Fruit fly (Drosophila melanogaster) whole organism, pupa: ENCODE measurements around the gene Culd.

Experiments used
- CG10348 ChIP-seq: fragments of 200-800 bp; sonication (Bioruptor generic); IDR thresholded peaks from 2 replicates; pipeline ENCODE4 v1.3.6; 2022; ENCODE audit warnings: missing biosample characterization, missing genetic modification characterization
- CG12605 ChIP-seq: fragments of 200-800 bp; sonication (Bioruptor generic); IDR thresholded peaks from 2 replicates; pipeline ENCODE4 v1.3.6; 2022; ENCODE audit warnings: missing biosample characterization, missing genetic modification characterization
- CG13204 ChIP-seq: fragments of 200-800 bp; sonication (Bioruptor generic); optimal IDR thresholded peaks from 2 replicates; lab custom pipeline; 2018; ENCODE audit warnings: missing biosample characterization, mild to moderate bottlenecking, missing genetic modification characterization, moderate library complexity
- CG14655 ChIP-seq: fragments of 200-800 bp; sonication (Bioruptor generic); optimal IDR thresholded peaks from 3 replicates; lab custom pipeline; 2017; ENCODE audit warnings: mild to moderate bottlenecking, missing biosample characterization, missing genetic modification reagents, missing genetic modification characterization
- CG15710 ChIP-seq: fragments of 200-800 bp; sonication (Bioruptor generic); optimal IDR thresholded peaks from 2 replicates; lab custom pipeline; 2018; ENCODE audit warnings: missing biosample characterization, mild to moderate bottlenecking, missing genetic modification characterization, moderate library complexity
- CG17806 ChIP-seq: fragments of 200-800 bp; sonication (Bioruptor generic); optimal IDR thresholded peaks from 2 replicates; lab custom pipeline; 2018; ENCODE audit warnings: missing biosample characterization, mild to moderate bottlenecking, missing genetic modification characterization, moderate library complexity
- CG32121 ChIP-seq: fragments of 200-800 bp; sonication (Bioruptor generic); IDR thresholded peaks from 2 replicates; pipeline ENCODE4 v1.3.6; 2022; ENCODE audit warnings: missing biosample characterization, missing genetic modification characterization
- CG34367 ChIP-seq: fragments of 200-800 bp; sonication (Bioruptor generic); optimal IDR thresholded peaks from 2 replicates; lab custom pipeline; 2018; ENCODE audit warnings: missing biosample characterization, mild to moderate bottlenecking, missing genetic modification characterization
- CG4496 ChIP-seq: fragments of 200-800 bp; sonication (Bioruptor generic); IDR thresholded peaks from 3 replicates; pipeline ENCODE4 v1.3.6; 2022; ENCODE audit warnings: missing biosample characterization, missing genetic modification characterization
- CG8159 ChIP-seq: fragments of 200-800 bp; sonication (Bioruptor generic); optimal IDR thresholded peaks from 3 replicates; lab custom pipeline; 2018; ENCODE audit warnings: missing biosample characterization, mild to moderate bottlenecking, missing genetic modification characterization, moderate library complexity
- CG8301 ChIP-seq: fragments of 200-800 bp; sonication (Bioruptor generic); optimal IDR thresholded peaks from 2 replicates; lab custom pipeline; 2018; ENCODE audit warnings: missing biosample characterization, mild to moderate bottlenecking, missing genetic modification characterization
- CG9948 ChIP-seq: fragments of 200-800 bp; sonication (Bioruptor generic); optimal IDR thresholded peaks from 2 replicates; lab custom pipeline; 2018; ENCODE audit warnings: missing biosample characterization, mild to moderate bottlenecking, missing genetic modification characterization, moderate library complexity
- D1 ChIP-seq: fragments of 200-800 bp; sonication (Bioruptor generic); optimal IDR thresholded peaks from 2 replicates; lab custom pipeline; 2018; ENCODE audit warnings: missing biosample characterization, mild to moderate bottlenecking, missing genetic modification characterization, moderate library complexity
- EcR ChIP-seq: fragments of 200-800 bp; sonication (Bioruptor generic); optimal IDR thresholded peaks from 3 replicates; lab custom pipeline; 2019; ENCODE audit warnings: missing biosample characterization, missing genetic modification characterization, mild to moderate bottlenecking, moderate library complexity, missing genetic modification reagents
- Ets98B ChIP-seq: fragments of 200-800 bp; sonication (Bioruptor generic); IDR thresholded peaks from 2 replicates; pipeline ENCODE4 v1.3.6; 2022; ENCODE audit warnings: missing biosample characterization, missing genetic modification characterization
- Pif1A ChIP-seq: fragments of 200-800 bp; sonication (Bioruptor generic); optimal IDR thresholded peaks from 3 replicates; lab custom pipeline; 2016; ENCODE audit warnings: missing biosample characterization, missing genetic modification characterization
- Pif1B ChIP-seq: fragments of 200-800 bp; sonication (Bioruptor generic); optimal IDR thresholded peaks from 3 replicates; lab custom pipeline; 2016; ENCODE audit warnings: missing biosample characterization, missing genetic modification characterization
- Snoo ChIP-seq: fragments of 200-800 bp; sonication (Bioruptor generic); optimal IDR thresholded peaks from 3 replicates; lab custom pipeline; 2017; ENCODE audit warnings: missing biosample characterization, mild to moderate bottlenecking, missing genetic modification characterization, inconsistent platforms
- fd96Ca ChIP-seq: fragments of 200-800 bp; sonication (Bioruptor generic); IDR thresholded peaks from 3 replicates; pipeline ENCODE4 v1.3.6; 2022; ENCODE audit warnings: missing biosample characterization, missing genetic modification characterization
- gl ChIP-seq: fragments of 200-800 bp; sonication (Bioruptor generic); optimal IDR thresholded peaks from 2 replicates; lab custom pipeline; 2018; ENCODE audit warnings: missing biosample characterization, mild to moderate bottlenecking, missing genetic modification characterization
- rn ChIP-seq: fragments of 200-800 bp; sonication (Bioruptor generic); IDR thresholded peaks from 2 replicates; pipeline ENCODE4 v1.3.6; 2022; ENCODE audit warnings: missing biosample characterization, missing genetic modification characterization

Gene Culd

dm6 chr3L:8394132-8394531 is 38.0 kb upstream of the Culd start:
- TF ChIP-seq Snoo (tag; lab: Kevin White, UChicago): no peak
- no peak for TF ChIP-seq CG17806 (tag; lab: Kevin White, UChicago)
- TF ChIP-seq Ets98B (GFP tag; lab: Robert Waterston, UW): no peak
- TF ChIP-seq CG10348: no peak
- TF ChIP-seq, all 21 proteins: peak for 0

- TF ChIP-seq rn (GFP tag; lab: Robert Waterston, UW): no peak
- no peak for TF ChIP-seq D1 (tag; lab: Kevin White, UChicago)
- no peak for TF ChIP-seq Snoo (tag; lab: Kevin White, UChicago)
- no peak for TF ChIP-seq CG8159 (tag; lab: Kevin White, UChicago)
- TF ChIP-seq CG14655 (GFP tag; lab: Kevin White, UChicago): no peak
- TF ChIP-seq gl: no peak
- TF ChIP-seq fd96Ca (GFP tag; lab: Robert Waterston, UW): no peak
- no peak for TF ChIP-seq CG17806 (tag; lab: Kevin White, UChicago)
- no peak for TF ChIP-seq CG10348
- TF ChIP-seq CG12605 (GFP tag; lab: Robert Waterston, UW): no peak
- no peak for TF ChIP-seq CG9948
- TF ChIP-seq CG15710 (tag; lab: Kevin White, UChicago): no peak
- TF ChIP-seq EcR (GFP tag; lab: Kevin White, UChicago): no peak
- TF ChIP-seq CG4496 (GFP tag; lab: Robert Waterston, UW): no peak
- no peak for TF ChIP-seq CG34367 (tag; lab: Kevin White, UChicago)
- TF ChIP-seq CG13204 (GFP tag; lab: Kevin White, UChicago): no peak
- no peak for TF ChIP-seq Ets98B (GFP tag; lab: Robert Waterston, UW)
- TF ChIP-seq, all 21 proteins: peak for 0
Measured at dm6 chr3L:8393549-8393948, 37.5 kb upstream of the Culd start, which contains the start of gene Jon66Cii. TSS of gene Jon66Cii (minus strand) at chr3L:8393649.

dm6 chr3L:8391240-8391639 is 35.1 kb upstream of the Culd start, which contains the start of gene Jon66Ci:
TSS of gene Jon66Ci (plus strand) at chr3L:8391540.
- TF ChIP-seq CG14655 (GFP tag; lab: Kevin White, UChicago): no peak
- TF ChIP-seq CG17806 (tag; lab: Kevin White, UChicago): no peak
- TF ChIP-seq CG8159 (tag; lab: Kevin White, UChicago): no peak
- no peak for TF ChIP-seq CG10348
- no peak for TF ChIP-seq gl
- no peak for TF ChIP-seq CG15710 (tag; lab: Kevin White, UChicago)
- no peak for TF ChIP-seq rn (GFP tag; lab: Robert Waterston, UW)
- TF ChIP-seq CG32121 (GFP tag; lab: Robert Waterston, UW): no peak
- no peak for TF ChIP-seq Snoo (tag; lab: Kevin White, UChicago)
- no peak for TF ChIP-seq CG12605 (GFP tag; lab: Robert Waterston, UW)
- TF ChIP-seq Pif1B (GFP tag; lab: Kevin White, UChicago): no peak
- no peak for TF ChIP-seq CG34367 (tag; lab: Kevin White, UChicago)
- no peak for TF ChIP-seq Ets98B (GFP tag; lab: Robert Waterston, UW)
- TF ChIP-seq D1 (tag; lab: Kevin White, UChicago): no peak
- TF ChIP-seq CG8301 (tag; lab: Kevin White, UChicago): no peak
- TF ChIP-seq CG4496 (GFP tag; lab: Robert Waterston, UW): no peak
- no peak for TF ChIP-seq EcR (GFP tag; lab: Kevin White, UChicago)
- no peak for TF ChIP-seq Pif1A (GFP tag; lab: Kevin White, UChicago)
- TF ChIP-seq CG13204 (GFP tag; lab: Kevin White, UChicago): no peak
- TF ChIP-seq fd96Ca (GFP tag; lab: Robert Waterston, UW): no peak

- peak; percentile 63; the same call in 1 of the 2 replicates for TF ChIP-seq CG12605 (GFP tag; lab: Robert Waterston, UW)
- TF ChIP-seq CG17806 (tag; lab: Kevin White, UChicago): peak; percentile 79
- peak; percentile 41; the same call in 2 of the 3 replicates for TF ChIP-seq CG4496 (GFP tag; lab: Robert Waterston, UW)
- TF ChIP-seq CG14655 (GFP tag; lab: Kevin White, UChicago): peak; percentile 93
- TF ChIP-seq fd96Ca (GFP tag; lab: Robert Waterston, UW): peak; percentile 79
- TF ChIP-seq CG9948: peak; percentile 86
- TF ChIP-seq CG10348: no peak
- TF ChIP-seq EcR (GFP tag; lab: Kevin White, UChicago): no peak
- peak; percentile 13; the same call in 1 of the 2 replicates for TF ChIP-seq CG32121 (GFP tag; lab: Robert Waterston, UW)
- TF ChIP-seq Snoo (tag; lab: Kevin White, UChicago): peak; percentile 67
- peak; percentile 64 for TF ChIP-seq Ets98B (GFP tag; lab: Robert Waterston, UW)
- peak; percentile 86 for TF ChIP-seq CG15710 (tag; lab: Kevin White, UChicago)
- TF ChIP-seq Pif1B (GFP tag; lab: Kevin White, UChicago): peak; percentile 85
- peak; percentile 44 for TF ChIP-seq gl
- peak; percentile 91 for TF ChIP-seq CG8301 (tag; lab: Kevin White, UChicago)
- no peak for TF ChIP-seq rn (GFP tag; lab: Robert Waterston, UW)
- TF ChIP-seq Pif1A (GFP tag; lab: Kevin White, UChicago): peak; percentile 86
- TF ChIP-seq CG13204 (GFP tag; lab: Kevin White, UChicago): peak; percentile 54
- peak; percentile 69 for TF ChIP-seq D1 (tag; lab: Kevin White, UChicago)
- TF ChIP-seq CG8159 (tag; lab: Kevin White, UChicago): peak; percentile 90
- TF ChIP-seq CG34367 (tag; lab: Kevin White, UChicago): peak; percentile 81
Measured at dm6 chr3L:8385055-8385454, 29.0 kb upstream of the Culd start.

dm6 chr3L:8383968-8384367 is 27.9 kb upstream of the Culd start:
- TF ChIP-seq Ets98B (GFP tag; lab: Robert Waterston, UW) (0 out of 2 replicates have a peak, but pooled peaks have one; percentile 14), fd96Ca (GFP tag; lab: Robert Waterston, UW) (peak; percentile 30; the same call in 1 of the 3 replicates), Pif1A (GFP tag; lab: Kevin White, UChicago) (peak; percentile 43), Snoo (tag; lab: Kevin White, UChicago) (no peak), CG10348 (0 out of 2 replicates have a peak, but pooled peaks have one; percentile 13), Pif1B (GFP tag; lab: Kevin White, UChicago) (peak; percentile 12), CG14655 (GFP tag; lab: Kevin White, UChicago) (peak; percentile 21), CG17806 (tag; lab: Kevin White, UChicago) (no peak), CG13204 (GFP tag; lab: Kevin White, UChicago) (no peak), CG12605 (GFP tag; lab: Robert Waterston, UW) (no peak), CG4496 (GFP tag; lab: Robert Waterston, UW) (no peak), CG8301 (tag; lab: Kevin White, UChicago) (peak; percentile 32)
